Worm (Caenorhabditis elegans) whole organism, young adult: ENCODE data around the gene F54B11.9.

Experiments used
- C06A6.2 ChIP-seq: fragments of 200-800 bp; sonication (Bioruptor generic); conservative IDR thresholded peaks from 2 replicates; pipeline ENCODE4 v1.3.6; 2022; ENCODE audit warnings: missing genetic modification characterization, missing compliant biosample characterization
- F10E7.11 ChIP-seq: sonication (generic microtip); optimal IDR thresholded peaks from 2 replicates; lab custom pipeline; 2017; ENCODE audit warnings: mild to moderate bottlenecking, missing genetic modification characterization, moderate library complexity, missing compliant biosample characterization
- T26A5.8 ChIP-seq: sonication (generic microtip); optimal IDR thresholded peaks from 2 replicates; lab custom pipeline; 2016; ENCODE audit warnings: missing genetic modification characterization, missing compliant biosample characterization
- Y53F4B.3 ChIP-seq: fragments of 200-800 bp; sonication (Bioruptor generic); IDR thresholded peaks from 2 replicates; pipeline ENCODE4 v1.3.6; 2022; ENCODE audit warnings: missing genetic modification reagents, missing genetic modification characterization, missing compliant biosample characterization
- cebp-1 ChIP-seq, 2 experiments: fragments of 200-800 bp in 1 of 2; sonication (Bioruptor generic) in 1 of 2; sonication (generic microtip) in 1 of 2; IDR thresholded peaks in 1 of 2; optimal IDR thresholded peaks in 1 of 2; 2 replicates each; pipeline versions ENCODE4 v1.3.6 to Lab custom; 2017 to 2022; ENCODE audit warnings: missing compliant biosample characterization in 2 of 2, missing genetic modification characterization in 2 of 2, mild to moderate bottlenecking in 1 of 2, missing genetic modification reagents in 1 of 2, moderate library complexity in 1 of 2
- ceh-27 ChIP-seq: fragments of 200-800 bp; sonication (Bioruptor generic); optimal IDR thresholded peaks from 2 replicates; lab custom pipeline; 2018; ENCODE audit warnings: mild to moderate bottlenecking, missing genetic modification characterization, moderate library complexity, missing compliant biosample characterization
- dox-1 ChIP-seq: fragments of 200-800 bp; sonication (Bioruptor generic); IDR thresholded peaks from 2 replicates; pipeline ENCODE4 v1.3.6; 2022; ENCODE audit warnings: missing genetic modification reagents, missing genetic modification characterization, missing compliant biosample characterization
- egl-18 ChIP-seq: fragments of 200-800 bp; sonication (Bioruptor generic); IDR thresholded peaks from 2 replicates; pipeline ENCODE4 v1.3.6; 2022; ENCODE audit warnings: missing genetic modification reagents, missing genetic modification characterization, missing compliant biosample characterization
- egrh-3 ChIP-seq: fragments of 200-800 bp; sonication (Bioruptor generic); IDR thresholded peaks from 2 replicates; pipeline ENCODE4 v1.3.6; 2022; ENCODE audit warnings: missing genetic modification reagents, missing genetic modification characterization, missing compliant biosample characterization
- ets-4 ChIP-seq: fragments of 200-800 bp; sonication (Bioruptor generic); optimal IDR thresholded peaks from 2 replicates; lab custom pipeline; 2018; ENCODE audit warnings: mild to moderate bottlenecking, missing genetic modification characterization, missing compliant biosample characterization
- hlh-12 ChIP-seq: sonication (generic microtip); optimal IDR thresholded peaks from 2 replicates; lab custom pipeline; 2016; ENCODE audit warnings: missing genetic modification characterization, missing compliant biosample characterization
- hrde-1 ChIP-seq: sonication (generic microtip); optimal IDR thresholded peaks from 2 replicates; lab custom pipeline; 2016; ENCODE audit warnings: missing genetic modification characterization, mild to moderate bottlenecking, missing compliant biosample characterization, moderate library complexity, missing genotype, missing genetic modification reagents, borderline replicate concordance
- let-526 ChIP-seq: fragments of 200-800 bp; sonication (Bioruptor generic); IDR thresholded peaks from 2 replicates; pipeline ENCODE4 v1.3.6; 2022; ENCODE audit warnings: missing genetic modification reagents, missing genetic modification characterization, missing compliant biosample characterization
- lin-35 ChIP-seq, 3 experiments: fragments of 150-350 bp in 2 of 3; sonication (generic microtip) in 1 of 3; optimal IDR thresholded peaks; 2 replicates each; lab custom pipeline; 2014 to 2018; ENCODE audit warnings: missing biosample characterization in 3 of 3, missing genetic modification characterization in 3 of 3, missing genetic modification reagents in 3 of 3
- lin-40 ChIP-seq: sonication (generic microtip); optimal IDR thresholded peaks from 2 replicates; lab custom pipeline; 2016; ENCODE audit warnings: missing genetic modification characterization, mild to moderate bottlenecking, missing compliant biosample characterization, missing genotype, missing genetic modification reagents
- lsy-27 ChIP-seq: sonication (generic microtip); optimal IDR thresholded peaks from 2 replicates; lab custom pipeline; 2017; ENCODE audit warnings: missing genetic modification characterization, mild to moderate bottlenecking, missing compliant biosample characterization, antibody characterized with exemption, missing genotype, borderline replicate concordance; ENCODE audit not compliant: insufficient read depth
- madf-10 ChIP-seq: sonication (generic microtip); optimal IDR thresholded peaks from 2 replicates; lab custom pipeline; 2016; ENCODE audit warnings: mild to moderate bottlenecking, missing genetic modification characterization, missing compliant biosample characterization
- mcd-1 ChIP-seq: fragments of 200-800 bp; sonication (Bioruptor generic); IDR thresholded peaks from 2 replicates; pipeline ENCODE4 v1.3.6; 2022; ENCODE audit warnings: missing genetic modification reagents, missing genetic modification characterization, missing compliant biosample characterization
- nfyb-1 ChIP-seq: fragments of 200-800 bp; sonication (Bioruptor generic); IDR thresholded peaks from 2 replicates; pipeline ENCODE4 v1.3.6; 2022; ENCODE audit warnings: missing genetic modification reagents, missing genetic modification characterization, missing compliant biosample characterization
- nhr-179 ChIP-seq: sonication (generic microtip); optimal IDR thresholded peaks from 2 replicates; lab custom pipeline; 2016; ENCODE audit warnings: mild to moderate bottlenecking, missing genetic modification characterization, missing compliant biosample characterization
- nhr-80 ChIP-seq: sonication (generic microtip); optimal IDR thresholded peaks from 2 replicates; lab custom pipeline; 2016; ENCODE audit warnings: missing genetic modification characterization, missing compliant biosample characterization
- pbrm-1 ChIP-seq: fragments of 200-800 bp; sonication (Bioruptor generic); IDR thresholded peaks from 2 replicates; pipeline ENCODE4 v1.3.6; 2022; ENCODE audit warnings: missing genetic modification reagents, missing genetic modification characterization, missing compliant biosample characterization
- snpc-1.1 ChIP-seq: sonication (generic microtip); optimal IDR thresholded peaks from 2 replicates; lab custom pipeline; 2017; ENCODE audit warnings: missing genetic modification characterization, mild to moderate bottlenecking, missing compliant biosample characterization, antibody characterized with exemption, moderate library complexity, missing genotype, missing genetic modification reagents; ENCODE audit not compliant: insufficient read depth
- snpc-4 ChIP-seq, 5 experiments: fragments of 150-350 bp in 1 of 5; sonication (generic microtip) in 4 of 5; optimal IDR thresholded peaks; 2 replicates each; lab custom pipeline; 2014 to 2018; ENCODE audit warnings: missing genetic modification characterization in 5 of 5, missing biosample characterization in 3 of 5, antibody characterized with exemption in 2 of 5, mild to moderate bottlenecking in 2 of 5, missing compliant biosample characterization in 2 of 5, missing genotype in 2 of 5, moderate library complexity in 2 of 5, missing genetic modification reagents in 1 of 5
- tbx-9 ChIP-seq: sonication (generic microtip); optimal IDR thresholded peaks from 2 replicates; lab custom pipeline; 2016; ENCODE audit warnings: borderline replicate concordance, missing genetic modification characterization, inconsistent platforms, missing compliant biosample characterization
- tlf-1 ChIP-seq: fragments of 200-800 bp; sonication (Bioruptor generic); optimal IDR thresholded peaks from 2 replicates; lab custom pipeline; 2018; ENCODE audit warnings: mild to moderate bottlenecking, missing genetic modification characterization, missing compliant biosample characterization
- unc-130 ChIP-seq: sonication (generic microtip); optimal IDR thresholded peaks from 2 replicates; lab custom pipeline; 2016; ENCODE audit warnings: missing genetic modification reagents, missing genetic modification characterization, missing compliant biosample characterization
- zfh-2 ChIP-seq: fragments of 200-800 bp; sonication (Bioruptor generic); conservative IDR thresholded peaks from 2 replicates; pipeline ENCODE4 v1.3.6; 2022; ENCODE audit warnings: missing genetic modification reagents, missing genetic modification characterization, missing compliant biosample characterization
- ztf-22 ChIP-seq: fragments of 200-800 bp; sonication (Bioruptor generic); optimal IDR thresholded peaks from 2 replicates; lab custom pipeline; 2018; ENCODE audit warnings: mild to moderate bottlenecking, missing genetic modification characterization, moderate library complexity, missing compliant biosample characterization
- ztf-3 ChIP-seq: fragments of 200-800 bp; sonication (Bioruptor generic); optimal IDR thresholded peaks from 2 replicates; lab custom pipeline; 2018; ENCODE audit warnings: mild to moderate bottlenecking, missing genetic modification characterization, missing compliant biosample characterization

The F54B11.9 gene

DNA sequence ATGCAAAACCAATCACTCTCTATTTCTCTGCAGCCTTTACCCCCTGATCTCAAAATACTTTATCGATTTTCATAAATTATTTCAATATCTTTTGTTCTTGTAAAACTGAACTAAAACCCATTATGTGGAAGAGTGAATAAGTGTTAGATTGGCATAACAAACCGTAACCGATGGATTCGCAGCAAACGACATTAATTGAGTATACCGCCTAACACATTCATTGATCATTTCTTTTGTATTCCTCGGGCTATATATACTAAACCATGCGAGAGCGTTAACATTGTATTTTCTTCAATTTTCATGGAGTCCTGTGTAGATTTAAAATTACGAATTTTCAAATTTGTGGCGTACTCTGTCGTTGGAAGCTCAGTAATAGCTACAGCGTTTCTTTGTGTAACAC lies 15.6 kb upstream of the F54B11.9 start, which contains the start of gene col-9:
col-9 (plus strand) TSS at position 301 of the 400 bp plus-strand sequence.
- no peak for TF ChIP-seq ztf-3 (GFP tag; lab: Kevin White, UChicago)
- TF ChIP-seq unc-130, result no peak
- no peak for TF ChIP-seq tlf-1
- TF ChIP-seq lin-40 (tag; lab: Kevin White, UChicago), result no peak
- no peak for TF ChIP-seq lin-35 (GFP tag; optimal IDR thresholded peaks at IDR 0.05; lab: Kevin White, UChicago)
- TF ChIP-seq tbx-9, result no peak
- TF ChIP-seq lsy-27 (tag; lab: Kevin White, UChicago), result no peak
- no peak for TF ChIP-seq cebp-1 (GFP tag; IDR thresholded peaks at IDR 0.05; lab: Robert Waterston, UW)
- TF ChIP-seq cebp-1 (tag; optimal IDR thresholded peaks at IDR 0.05; lab: Kevin White, UChicago), result no peak
- no peak for TF ChIP-seq hlh-12 (tag; lab: Kevin White, UChicago)

DNA sequence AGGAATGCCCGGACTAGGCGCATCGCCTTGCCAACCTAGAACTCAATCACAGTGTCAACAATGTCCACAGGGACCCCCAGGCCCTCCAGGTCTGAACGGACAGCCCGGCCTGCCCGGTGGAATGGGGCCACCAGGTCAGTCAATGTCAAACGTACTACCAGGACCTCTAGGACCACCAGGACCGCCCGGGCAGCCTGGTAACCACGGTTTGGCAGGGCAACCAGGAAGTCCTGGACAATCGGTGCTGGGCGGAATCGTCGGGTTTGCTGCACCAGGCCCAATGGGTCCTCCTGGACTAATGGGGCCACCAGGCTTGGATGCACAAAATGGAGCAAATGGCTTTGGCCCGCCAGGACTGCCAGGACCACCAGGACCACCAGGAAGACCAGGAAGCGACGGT lies 14.7 kb upstream of the F54B11.9 start:
- TF ChIP-seq nfyb-1 (no peak), egrh-3 (GFP tag; lab: Robert Waterston, UW) (peak; percentile 51; the same call in 1 of the 2 replicates), Y53F4B.3 (GFP tag; lab: Robert Waterston, UW) (no peak), ets-4 (GFP tag; lab: Kevin White, UChicago) (no peak), snpc-1.1 (tag; lab: Kevin White, UChicago) (no peak), F10E7.11 (tag; lab: Kevin White, UChicago) (no peak), nhr-80 (tag; lab: Kevin White, UChicago) (no peak), zfh-2 (peak; percentile 90), hrde-1 (tag; lab: Kevin White, UChicago) (no peak), C06A6.2 (GFP tag; lab: Robert Waterston, UW) (no peak), T26A5.8 (tag; lab: Kevin White, UChicago) (no peak), ztf-22 (GFP tag; lab: Kevin White, UChicago) (no peak), ceh-27 (GFP tag; lab: Kevin White, UChicago) (no peak)

DNA sequence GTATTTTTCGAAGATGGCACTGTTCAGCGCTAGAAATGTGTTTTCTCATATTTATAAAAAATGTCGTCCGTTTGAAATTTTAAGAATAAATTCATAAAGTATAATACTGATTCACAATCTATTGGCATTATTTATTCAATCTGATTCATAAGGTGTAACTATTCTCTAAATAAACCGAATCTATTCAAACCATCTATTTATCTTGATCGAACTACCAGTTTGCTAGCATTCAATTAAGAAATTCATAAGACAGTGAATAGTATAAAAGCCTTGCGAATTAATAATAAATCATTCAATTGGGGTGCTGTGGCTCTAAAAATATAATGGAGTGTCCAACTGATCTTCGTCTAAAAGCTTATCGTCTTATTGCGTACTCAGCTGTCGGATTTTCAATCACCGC lies 14.2 kb upstream of the F54B11.9 start, which contains the start of gene col-44:
col-44 (plus strand) TSS at position 301 of the 400 bp plus-strand sequence.
- no peak for TF ChIP-seq madf-10
- TF ChIP-seq snpc-4 (GFP tag; optimal IDR thresholded peaks at IDR 0.05; lab: Kevin White, UChicago), result no peak
- TF ChIP-seq snpc-4 (tag; optimal IDR thresholded peaks at IDR 0.05; lab: Kevin White, UChicago), result no peak
- no peak for TF ChIP-seq pbrm-1 (GFP tag; lab: Robert Waterston, UW)

DNA sequence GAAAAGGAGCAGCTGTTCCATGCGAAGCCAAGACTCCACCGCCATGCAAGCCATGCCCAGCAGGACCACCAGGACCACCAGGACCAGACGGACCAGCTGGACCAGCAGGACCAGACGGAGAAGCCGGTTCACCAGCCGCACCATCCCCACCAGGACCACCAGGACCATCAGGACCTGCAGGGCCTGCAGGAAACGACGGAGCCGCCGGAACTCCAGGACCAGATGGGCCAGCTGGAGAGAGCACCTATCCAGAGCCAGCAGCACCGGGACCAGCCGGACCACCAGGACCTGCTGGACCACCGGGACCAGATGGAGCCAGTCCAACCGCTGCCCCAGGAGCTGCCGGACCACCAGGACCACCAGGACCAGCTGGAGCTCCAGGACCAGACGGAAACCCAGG lies 13.4 kb upstream of the F54B11.9 start:
- 0 out of 2 replicates have a peak, but pooled peaks have one; percentile 14 for TF ChIP-seq dox-1 (GFP tag; lab: Robert Waterston, UW)
- TF ChIP-seq mcd-1 (GFP tag; lab: Robert Waterston, UW), result peak; percentile 62
- peak; percentile 91 for TF ChIP-seq zfh-2
- no peak for TF ChIP-seq lin-35 (GFP tag; optimal IDR thresholded peaks at IDR 0.05; lab: Kevin White, UChicago)
- no peak for TF ChIP-seq egl-18 (GFP tag; lab: Robert Waterston, UW)
- TF ChIP-seq nhr-179 (tag; lab: Kevin White, UChicago), result no peak
- peak; percentile 98 for TF ChIP-seq egrh-3 (GFP tag; lab: Robert Waterston, UW)

DNA sequence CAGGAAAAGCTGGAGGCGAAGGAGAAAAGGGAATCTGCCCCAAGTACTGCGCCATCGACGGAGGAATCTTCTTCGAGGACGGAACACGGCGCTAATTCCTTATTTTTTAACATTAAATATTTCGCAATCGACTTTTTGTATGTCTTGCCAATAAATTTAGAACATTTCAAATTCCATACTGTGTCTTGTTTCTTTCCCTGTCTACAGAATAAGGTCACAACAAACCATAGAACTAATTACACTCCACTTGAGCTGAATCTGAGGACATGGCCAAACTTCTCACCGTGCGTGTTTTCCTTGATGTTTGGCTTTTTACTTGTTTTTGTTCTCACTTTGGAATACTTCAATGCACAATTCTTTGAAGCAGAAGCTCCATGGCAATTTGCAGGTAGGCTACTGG lies 13.0 kb upstream of the F54B11.9 start, which contains the start of gene F54B11.4:
F54B11.4 (plus strand) TSS at position 301 of the 400 bp plus-strand sequence.
- TF ChIP-seq ceh-27 (GFP tag; lab: Kevin White, UChicago) (no peak), cebp-1 (GFP tag; IDR thresholded peaks at IDR 0.05; lab: Robert Waterston, UW) (no peak), cebp-1 (tag; optimal IDR thresholded peaks at IDR 0.05; lab: Kevin White, UChicago) (peak; percentile 62), let-526 (no peak)
